Fruit fly (Drosophila melanogaster) whole organism, pupa: ENCODE results near the gene CCT7.

Experiments
- CG12605 ChIP-seq: fragments of 200-800 bp; sonication (Bioruptor generic); IDR thresholded peaks from 2 replicates; pipeline ENCODE4 v1.3.6; 2022; ENCODE audit warnings: missing biosample characterization, missing genetic modification characterization
- CG15710 ChIP-seq: fragments of 200-800 bp; sonication (Bioruptor generic); optimal IDR thresholded peaks from 2 replicates; lab custom pipeline; 2018; ENCODE audit warnings: missing biosample characterization, mild to moderate bottlenecking, missing genetic modification characterization, moderate library complexity
- CG17806 ChIP-seq: fragments of 200-800 bp; sonication (Bioruptor generic); optimal IDR thresholded peaks from 2 replicates; lab custom pipeline; 2018; ENCODE audit warnings: missing biosample characterization, mild to moderate bottlenecking, missing genetic modification characterization, moderate library complexity
- CG32121 ChIP-seq: fragments of 200-800 bp; sonication (Bioruptor generic); IDR thresholded peaks from 2 replicates; pipeline ENCODE4 v1.3.6; 2022; ENCODE audit warnings: missing biosample characterization, missing genetic modification characterization
- CG4496 ChIP-seq: fragments of 200-800 bp; sonication (Bioruptor generic); IDR thresholded peaks from 3 replicates; pipeline ENCODE4 v1.3.6; 2022; ENCODE audit warnings: missing biosample characterization, missing genetic modification characterization
- CG8159 ChIP-seq: fragments of 200-800 bp; sonication (Bioruptor generic); optimal IDR thresholded peaks from 3 replicates; lab custom pipeline; 2018; ENCODE audit warnings: missing biosample characterization, mild to moderate bottlenecking, missing genetic modification characterization, moderate library complexity
- CG9948 ChIP-seq: fragments of 200-800 bp; sonication (Bioruptor generic); optimal IDR thresholded peaks from 2 replicates; lab custom pipeline; 2018; ENCODE audit warnings: missing biosample characterization, mild to moderate bottlenecking, missing genetic modification characterization, moderate library complexity
- EcR ChIP-seq: fragments of 200-800 bp; sonication (Bioruptor generic); optimal IDR thresholded peaks from 3 replicates; lab custom pipeline; 2019; ENCODE audit warnings: missing biosample characterization, missing genetic modification characterization, mild to moderate bottlenecking, moderate library complexity, missing genetic modification reagents
- Pif1A ChIP-seq: fragments of 200-800 bp; sonication (Bioruptor generic); optimal IDR thresholded peaks from 3 replicates; lab custom pipeline; 2016; ENCODE audit warnings: missing biosample characterization, missing genetic modification characterization
- rn ChIP-seq: fragments of 200-800 bp; sonication (Bioruptor generic); IDR thresholded peaks from 2 replicates; pipeline ENCODE4 v1.3.6; 2022; ENCODE audit warnings: missing biosample characterization, missing genetic modification characterization

- TF ChIP-seq CG32121 (no peak), Pif1A (GFP tag; lab: Kevin White, UChicago) (no peak), CG17806 (tag; lab: Kevin White, UChicago) (no peak), CG9948 (no peak), CG8159 (no peak), EcR (GFP tag; lab: Kevin White, UChicago) (no peak), CG4496 (no peak), CG15710 (no peak), CG12605 (GFP tag; lab: Robert Waterston, UW) (no peak), rn (no peak)
Observed at dm6 chr3R:8844955-8845354, 43.6 kb downstream of the CCT7 start.
